Worm (Caenorhabditis elegans): ENCODE data around the gene vamp-7.

vamp-7 gene

ce11 chrIV:2639666-2640273 is 31.9 kb downstream of the vamp-7 start:
- TF ChIP-seq ztf-16 (tag; optimal IDR thresholded peaks at IDR 0.05) = peak; percentile 9
- no peak for TF ChIP-seq lim-6 (tag; optimal IDR thresholded peaks at IDR 0.05)
- no peak for TF ChIP-seq hlh-15 (tag; optimal IDR thresholded peaks at IDR 0.05)
- no peak for TF ChIP-seq syd-9 (tag; optimal IDR thresholded peaks at IDR 0.05)
- no peak for TF ChIP-seq unc-55 (GFP tag; optimal IDR thresholded peaks at IDR 0.05)
- TF ChIP-seq unc-86 (tag; optimal IDR thresholded peaks at IDR 0.05) = peak; percentile 43
- TF ChIP-seq sdc-2 (tag; optimal IDR thresholded peaks at IDR 0.05) = no peak
- no peak for TF ChIP-seq npax-4 (tag; optimal IDR thresholded peaks at IDR 0.05)
- no peak for TF ChIP-seq ceh-22 (tag; optimal IDR thresholded peaks at IDR 0.05)
- no peak for TF ChIP-seq fax-1 (tag; optimal IDR thresholded peaks at IDR 0.05)
- peak; percentile 52 for TF ChIP-seq gmeb-2 (tag; optimal IDR thresholded peaks at IDR 0.05)
- no peak for TF ChIP-seq pax-1 (tag; optimal IDR thresholded peaks at IDR 0.05)
- no peak for TF ChIP-seq hlh-8 (tag; optimal IDR thresholded peaks at IDR 0.05)
- TF ChIP-seq ceh-9 (tag; optimal IDR thresholded peaks at IDR 0.05) = peak; percentile 65
- no peak for TF ChIP-seq ceh-2 (tag; optimal IDR thresholded peaks at IDR 0.05)
- TF ChIP-seq unc-3 (GFP tag; conservative IDR thresholded peaks at IDR 0.05) = 0 out of 2 replicates have a peak, but pooled peaks have one; percentile 57
- TF ChIP-seq unc-3 (tag; optimal IDR thresholded peaks at IDR 0.05) = no peak
- TF ChIP-seq pat-9 (tag; optimal IDR thresholded peaks at IDR 0.05) = no peak
- TF ChIP-seq unc-42 (tag; optimal IDR thresholded peaks at IDR 0.05) = no peak
- TF ChIP-seq odd-2 (tag; optimal IDR thresholded peaks at IDR 0.05) = no peak
- TF ChIP-seq K02D7.2 (tag; optimal IDR thresholded peaks at IDR 0.05) = peak; percentile 63
- peak; percentile 56 for TF ChIP-seq hlh-13 (GFP tag; optimal IDR thresholded peaks at IDR 0.05)
- peak; percentile 47 for TF ChIP-seq pha-2 (tag; optimal IDR thresholded peaks at IDR 0.05)
- TF ChIP-seq mec-3 (tag; optimal IDR thresholded peaks at IDR 0.05; ENCODE audit: borderline replicate concordance) = no peak
- TF ChIP-seq T23F11.4 (GFP tag; optimal IDR thresholded peaks at IDR 0.05) = peak; percentile 50
- no peak for TF ChIP-seq nhr-11 (tag; optimal IDR thresholded peaks at IDR 0.05)
- TF ChIP-seq K09A11.1 (tag; optimal IDR thresholded peaks at IDR 0.05; ENCODE audit: insufficient read depth) = no peak
- TF ChIP-seq fkh-10 (GFP tag; optimal IDR thresholded peaks at IDR 0.05) = no peak
- peak; percentile 56 for TF ChIP-seq ttx-3 (tag; optimal IDR thresholded peaks at IDR 0.05)
- peak; percentile 44 for TF ChIP-seq C38D4.7 (GFP tag; optimal IDR thresholded peaks at IDR 0.05)
- TF ChIP-seq Y22D7AL.16 (tag; optimal IDR thresholded peaks at IDR 0.05) = peak; percentile 59
- TF ChIP-seq hlh-30 (tag; optimal IDR thresholded peaks at IDR 0.05; ENCODE audit: insufficient read depth) = no peak
- TF ChIP-seq tbx-2 (tag; optimal IDR thresholded peaks at IDR 0.05) = peak; percentile 42
- TF ChIP-seq lin-11 (tag; optimal IDR thresholded peaks at IDR 0.05) = peak; percentile 54
- TF ChIP-seq pag-3 (tag; optimal IDR thresholded peaks at IDR 0.05; ENCODE audit: borderline replicate concordance) = no peak
- TF ChIP-seq madf-2 (tag; optimal IDR thresholded peaks at IDR 0.05) = no peak
- 0 out of 2 replicates have a peak, but pooled peaks have one; percentile 43 for TF ChIP-seq ceh-45 (GFP tag; IDR thresholded peaks at IDR 0.05)
- no peak for TF ChIP-seq ceh-18 (tag; optimal IDR thresholded peaks at IDR 0.05)
- peak; percentile 16 for TF ChIP-seq nhr-232 (tag; optimal IDR thresholded peaks at IDR 0.05)
- peak; percentile 4 for TF ChIP-seq ceh-31 (tag; optimal IDR thresholded peaks at IDR 0.05)
- peak; percentile 38 for TF ChIP-seq sox-4 (tag; optimal IDR thresholded peaks at IDR 0.05)
- no peak for TF ChIP-seq fkh-6 (tag; optimal IDR thresholded peaks at IDR 0.05)
- TF ChIP-seq eyg-1 (tag; optimal IDR thresholded peaks at IDR 0.05) = no peak
- peak; percentile 14 for TF ChIP-seq ceh-34 (tag; optimal IDR thresholded peaks at IDR 0.05)
- no peak for TF ChIP-seq tbx-7 (tag; optimal IDR thresholded peaks at IDR 0.05)
- no peak for TF ChIP-seq pros-1 (tag; optimal IDR thresholded peaks at IDR 0.05)
- no peak for TF ChIP-seq elt-4 (tag; optimal IDR thresholded peaks at IDR 0.05)
- TF ChIP-seq hlh-6 (tag; optimal IDR thresholded peaks at IDR 0.05) = no peak
- TF ChIP-seq rnt-1 (tag; optimal IDR thresholded peaks at IDR 0.05) = peak; percentile 11
- TF ChIP-seq ceh-24 (tag; optimal IDR thresholded peaks at IDR 0.05) = no peak
- TF ChIP-seq ahr-1 (tag; optimal IDR thresholded peaks at IDR 0.05) = no peak
- peak; percentile 13 for TF ChIP-seq ceh-14 (tag; optimal IDR thresholded peaks at IDR 0.05)
- TF ChIP-seq ceh-48 (tag; optimal IDR thresholded peaks at IDR 0.05) = peak; percentile 92

Measured in whole organism, late embryonic.